Fruit fly (Drosophila melanogaster) whole organism: ENCODE results near the gene hng2.

ENCODE experiments used
- CG8478 ChIP-seq: fragments of >200 bp; optimal IDR thresholded peaks from 2 replicates; lab custom pipeline; 2018; ENCODE audit warnings: inconsistent platforms
- EcR ChIP-seq, 2 experiments: fragments of >200 bp; optimal IDR thresholded peaks; 2 replicates each; lab custom pipeline; 2017; ENCODE audit warnings: missing biosample characterization in 2 of 2, missing genetic modification characterization in 2 of 2, missing genetic modification reagents in 2 of 2
- psq ChIP-seq: fragments of >200 bp; optimal IDR thresholded peaks from 2 replicates; lab custom pipeline; 2017
- usp ChIP-seq: fragments of >200 bp; optimal IDR thresholded peaks from 2 replicates; lab custom pipeline; 2017; ENCODE audit warnings: missing biosample characterization, missing genetic modification characterization, mixed read lengths

- no peak for TF ChIP-seq usp (GFP tag; lab: Kevin White, UChicago)
- no peak for TF ChIP-seq EcR (GFP tag; optimal IDR thresholded peaks at IDR 0.05; lab: Kevin White, UChicago)
- no peak for TF ChIP-seq psq (lab: Kevin White, UChicago)
- TF ChIP-seq CG8478 (lab: Kevin White, UChicago), result no peak
Measured at dm6 chr3R:8850616-8851015, 44.5 kb downstream of the hng2 start.
